Worm (Caenorhabditis elegans) whole organism, L4 larva: ENCODE results near the gene H20E11.3.

Source experiments
- aly-2 ChIP-seq: sonication (generic microtip); optimal IDR thresholded peaks from 2 replicates; lab custom pipeline; 2018; ENCODE audit warnings: missing biosample characterization, missing genetic modification characterization
- ceh-82 ChIP-seq: sonication (generic microtip); optimal IDR thresholded peaks from 2 replicates; lab custom pipeline; 2017; ENCODE audit warnings: missing biosample characterization, missing genetic modification characterization
- lin-15B ChIP-seq: fragments of 150-350 bp; sonication (generic microtip); optimal IDR thresholded peaks from 3 replicates; lab custom pipeline; 2014; ENCODE audit warnings: missing biosample characterization, missing genetic modification characterization
- lsy-2 ChIP-seq, 2 experiments: fragments of 150-350 bp in 1 of 2; sonication (generic microtip) in 1 of 2; optimal IDR thresholded peaks; 2 replicates each; lab custom pipeline; 2014 to 2017; ENCODE audit warnings: missing biosample characterization in 2 of 2, missing genetic modification characterization in 2 of 2
- tra-1 ChIP-seq: fragments of 200-800 bp; sonication (Bioruptor generic); IDR thresholded peaks from 2 replicates; pipeline ENCODE4 v1.3.6; 2022; ENCODE audit warnings: missing genetic modification reagents, missing genetic modification characterization, missing compliant biosample characterization
- zag-1 ChIP-seq: fragments of 150-350 bp; optimal IDR thresholded peaks from 2 replicates; lab custom pipeline; 2014; ENCODE audit warnings: missing biosample characterization, missing genetic modification characterization

- TF ChIP-seq lin-15B (tag; lab: Kevin White, UChicago) (no peak), lsy-2 (tag; optimal IDR thresholded peaks at IDR 0.05; lab: Kevin White, UChicago) (no peak), aly-2 (tag; lab: Kevin White, UChicago) (no peak), tra-1 (GFP tag; lab: Robert Waterston, UW) (no peak), ceh-82 (no peak), zag-1 (tag; lab: Kevin White, UChicago) (no peak)
Observed at ce11 chrIV:6872958-6873357, 48.3 kb downstream of the H20E11.3 start, which contains the start of gene srx-19.
